Fruit fly (Drosophila melanogaster) whole organism, embryonic: ENCODE data around the gene Ccp84Aa.

ENCODE experiments used
- Adf1 ChIP-seq: fragments of 200-800 bp; sonication (Bioruptor generic); IDR thresholded peaks from 2 replicates; pipeline ENCODE4 v1.3.6; 2022; ENCODE audit warnings: missing biosample characterization, missing genetic modification characterization
- CG11504 ChIP-seq: fragments of 200-800 bp; sonication (Bioruptor generic); optimal IDR thresholded peaks from 3 replicates; lab custom pipeline; 2019; ENCODE audit warnings: missing biosample characterization, mild to moderate bottlenecking, missing genetic modification characterization, moderate library complexity
- CG14710 ChIP-seq: fragments of 200-800 bp; sonication (Bioruptor generic); optimal IDR thresholded peaks from 3 replicates; lab custom pipeline; 2019; ENCODE audit warnings: missing biosample characterization, mild to moderate bottlenecking, missing genetic modification characterization, moderate library complexity
- CG15073 ChIP-seq: fragments of 200-800 bp; sonication (Bioruptor generic); optimal IDR thresholded peaks from 2 replicates; lab custom pipeline; 2016; ENCODE audit warnings: missing biosample characterization, missing genetic modification characterization
- Drgx ChIP-seq: fragments of 200-800 bp; sonication (Bioruptor generic); IDR thresholded peaks from 2 replicates; pipeline ENCODE4 v1.3.6; 2022; ENCODE audit warnings: missing biosample characterization, missing genetic modification characterization
- Hr78 ChIP-seq, 2 experiments: fragments of 200-800 bp in 1 of 2; fragments of >200 bp in 1 of 2; sonication (Bioruptor generic) in 1 of 2; optimal IDR thresholded peaks; 2 replicates each; lab custom pipeline; 2017 to 2019; ENCODE audit warnings: missing biosample characterization in 2 of 2, missing genetic modification characterization in 2 of 2, mild to moderate bottlenecking in 1 of 2, moderate library complexity in 1 of 2
- Oaz ChIP-seq: fragments of 200-800 bp; sonication (Bioruptor generic); IDR thresholded peaks from 2 replicates; pipeline ENCODE4 v1.3.6; 2022; ENCODE audit warnings: missing biosample characterization, missing genetic modification characterization
- caup ChIP-seq: fragments of 200-800 bp; sonication (Bioruptor generic); optimal IDR thresholded peaks from 3 replicates; lab custom pipeline; 2017; ENCODE audit warnings: missing biosample characterization, mild to moderate bottlenecking, missing genetic modification characterization, moderate library complexity; ENCODE audit not compliant: severe bottlenecking
- croc ChIP-seq: fragments of 200-800 bp; sonication (Bioruptor generic); conservative IDR thresholded peaks from 3 replicates; pipeline ENCODE4 v1.3.6; 2022; ENCODE audit warnings: missing biosample characterization, missing genetic modification characterization
- da ChIP-seq: fragments of 200-800 bp; sonication (Bioruptor generic); optimal IDR thresholded peaks from 2 replicates; lab custom pipeline; 2016; ENCODE audit warnings: missing biosample characterization, missing genetic modification characterization
- maf-S ChIP-seq: fragments of 200-800 bp; sonication (Bioruptor generic); optimal IDR thresholded peaks from 2 replicates; lab custom pipeline; 2016; ENCODE audit warnings: missing biosample characterization, missing genetic modification characterization
- sens-2 ChIP-seq: fragments of 200-800 bp; sonication (Bioruptor generic); IDR thresholded peaks from 2 replicates; pipeline ENCODE4 v1.3.6; 2022; ENCODE audit warnings: missing biosample characterization, missing genetic modification characterization
- sim ChIP-seq: fragments of 200-800 bp; sonication (Bioruptor generic); IDR thresholded peaks from 2 replicates; pipeline ENCODE4 v1.3.6; 2022; ENCODE audit warnings: missing biosample characterization, missing genetic modification characterization
- zen ChIP-seq: fragments of 200-800 bp; sonication (Bioruptor generic); optimal IDR thresholded peaks from 3 replicates; lab custom pipeline; 2018; ENCODE audit warnings: missing biosample characterization, mild to moderate bottlenecking, missing genetic modification characterization, moderate library complexity

- no peak for TF ChIP-seq Adf1 (GFP tag; lab: Robert Waterston, UW)
- no peak for TF ChIP-seq zen (tag; lab: Kevin White, UChicago)
- no peak for TF ChIP-seq croc (GFP tag; lab: Robert Waterston, UW)
- no peak for TF ChIP-seq da (GFP tag; lab: Kevin White, UChicago)
- TF ChIP-seq Drgx (GFP tag; lab: Robert Waterston, UW): no peak
- TF ChIP-seq caup: no peak
- no peak for TF ChIP-seq sim (GFP tag; lab: Robert Waterston, UW)
- no peak for TF ChIP-seq Oaz (GFP tag; lab: Robert Waterston, UW)
- no peak for TF ChIP-seq maf-S
- TF ChIP-seq CG14710: no peak
- no peak for TF ChIP-seq sens-2 (GFP tag; lab: Robert Waterston, UW)
- no peak for TF ChIP-seq CG15073
- no peak for TF ChIP-seq Hr78 (GFP tag; optimal IDR thresholded peaks at IDR 0.05; lab: Kevin White, UChicago)
- no peak for TF ChIP-seq CG11504 (tag; lab: Kevin White, UChicago)
Measured at dm6 chr3R:6741400-6741959, 37.6 kb downstream of the Ccp84Aa start.
